Fruit fly (Drosophila melanogaster): Measurements from ENCODE around the gene CG45122.

CG45122 gene

dm6 chr3R:13051942-13052693, 8.2 kb downstream of the CG45122 start, which contains the start of gene pic (continued):
- TF ChIP-seq Vsx1 (GFP tag; optimal IDR thresholded peaks at IDR 0.05) (no peak), CG2129 (GFP tag; IDR thresholded peaks at IDR 0.05; ENCODE audit: partially characterized antibody) (peak; percentile 69), cwo (GFP tag; optimal IDR thresholded peaks at IDR 0.05) (no peak), fd102C (GFP tag; optimal IDR thresholded peaks at IDR 0.05) (no peak), Dek (tag; optimal IDR thresholded peaks at IDR 0.05) (no peak), CG14441 (GFP tag; IDR thresholded peaks at IDR 0.05) (no peak), MTF-1 (GFP tag; optimal IDR thresholded peaks at IDR 0.05; ENCODE audit: borderline replicate concordance) (no peak), da (GFP tag; optimal IDR thresholded peaks at IDR 0.05) (no peak), org-1 (GFP tag; optimal IDR thresholded peaks at IDR 0.05) (no peak), CG1647 (GFP tag; optimal IDR thresholded peaks at IDR 0.05) (no peak), Oli (tag; optimal IDR thresholded peaks at IDR 0.05) (no peak), CG12104 (GFP tag; optimal IDR thresholded peaks at IDR 0.05) (no peak), Myb (GFP tag; optimal IDR thresholded peaks at IDR 0.05) (peak; percentile 77), sna (GFP tag; IDR thresholded peaks at IDR 0.05; ENCODE audit: partially characterized antibody) (peak; percentile 80), CG4360 (GFP tag; IDR thresholded peaks at IDR 0.05) (peak; percentile 21; the same call in 1 of the 2 replicates), CG8281 (tag; optimal IDR thresholded peaks at IDR 0.05) (no peak), Jarid2 (GFP tag; optimal IDR thresholded peaks at IDR 0.05) (no peak), jumu (GFP tag; optimal IDR thresholded peaks at IDR 0.05) (peak; percentile 21), CG6175 (GFP tag; IDR thresholded peaks at IDR 0.05) (no peak), H2.0 (GFP tag; IDR thresholded peaks at IDR 0.05) (no peak), zen2 (GFP tag; IDR thresholded peaks at IDR 0.05; ENCODE audit: partially characterized antibody) (peak; percentile 33; the same call in 1 of the 3 replicates), klu (GFP tag; IDR thresholded peaks at IDR 0.05) (no peak), CG17912 (GFP tag; optimal IDR thresholded peaks at IDR 0.05) (no peak), Pdp1 (GFP tag; optimal IDR thresholded peaks at IDR 0.05) (peak in 1 of 2 experiments; percentile 89), Ets65A (GFP tag) (no peak), CkIIα-i1 (GFP tag; IDR thresholded peaks at IDR 0.05) (no peak), hbn (GFP tag; IDR thresholded peaks at IDR 0.05; ENCODE audit: partially characterized antibody) (peak; percentile 84), sens (GFP tag) (peak; percentile 74), Sry-δ (GFP tag; optimal IDR thresholded peaks at IDR 0.05) (peak; percentile 85), CG15269 (tag; optimal IDR thresholded peaks at IDR 0.05) (no peak), fd96Cb (tag; optimal IDR thresholded peaks at IDR 0.05) (no peak), MBD-R2 (GFP tag; IDR thresholded peaks at IDR 0.05) (peak; percentile 56; the same call in 1 of the 2 replicates), h (optimal IDR thresholded peaks at IDR 0.05) (no peak), oc (tag; optimal IDR thresholded peaks at IDR 0.05) (no peak), luna (GFP tag; optimal IDR thresholded peaks at IDR 0.05) (no peak), CG11398 (GFP tag; optimal IDR thresholded peaks at IDR 0.05) (no peak), CG16813 (GFP tag; IDR thresholded peaks at IDR 0.05; ENCODE audit: partially characterized antibody) (peak; percentile 81), ac (GFP tag; optimal IDR thresholded peaks at IDR 0.05) (no peak), Doc3 (GFP tag; IDR thresholded peaks at IDR 0.05; ENCODE audit: partially characterized antibody) (peak; percentile 76), Stat92E (GFP tag; optimal IDR thresholded peaks at IDR 0.05) (no peak), CG17186 (GFP tag; optimal IDR thresholded peaks at IDR 0.05) (peak; percentile 70), CG12219 (GFP tag; optimal IDR thresholded peaks at IDR 0.05) (no peak), dimm (GFP tag; IDR thresholded peaks at IDR 0.05) (no peak), CG1603 (tag; optimal IDR thresholded peaks at IDR 0.05) (no peak), dysf (GFP tag; IDR thresholded peaks at IDR 0.05) (no peak), vvl (GFP tag; IDR thresholded peaks at IDR 0.05) (no peak), insv (GFP tag; optimal IDR thresholded peaks at IDR 0.05) (no peak), ap (GFP tag; IDR thresholded peaks at IDR 0.05) (no peak), CG33213 (GFP tag; optimal IDR thresholded peaks at IDR 0.05) (peak; percentile 37)
